Worm (Caenorhabditis elegans): ENCODE measurements around the gene Y42H9AR.2.

ce11 chrIV:8075516-8075915 is 24.2 kb upstream of the Y42H9AR.2 start:
- TF ChIP-seq nhr-76 (tag; optimal IDR thresholded peaks at IDR 0.05) (no peak), ama-1 (optimal IDR thresholded peaks at IDR 0.05) (no peak), jun-1 (tag; optimal IDR thresholded peaks at IDR 0.05) (no peak), nhr-11 (tag; optimal IDR thresholded peaks at IDR 0.05) (no peak)
